Fruit fly (Drosophila melanogaster) S2 (cell line): ENCODE measurements around the gene CG34310.

Experiments
- CG8478 ChIP-seq: fragments of >200 bp; optimal IDR thresholded peaks from 2 replicates; lab custom pipeline; 2018
- CTCF ChIP-seq, 2 experiments: fragments of >200 bp; optimal IDR thresholded peaks; 2 replicates each; lab custom pipeline; 2018

- TF ChIP-seq CTCF (optimal IDR thresholded peaks at IDR 0.05; lab: Kevin White, UChicago) (no peak), CG8478 (lab: Kevin White, UChicago) (no peak)
These were observed 38.1 kb downstream of the CG34310 start for dm6 chr2L:6701409-6702199.
